Fruit fly (Drosophila melanogaster): Measurements from ENCODE around the gene Flo2.

dm6 chrX:14844657-14845056 is 5.5 kb downstream of the Flo2 start, which contains the start of gene CG12539:
- TF ChIP-seq CG32121 (GFP tag; IDR thresholded peaks at IDR 0.05) (no peak), Snoo (tag; optimal IDR thresholded peaks at IDR 0.05) (no peak), CG34367 (tag; optimal IDR thresholded peaks at IDR 0.05) (no peak), EcR (GFP tag; optimal IDR thresholded peaks at IDR 0.05) (no peak), CG15710 (tag; optimal IDR thresholded peaks at IDR 0.05) (no peak), rn (GFP tag; IDR thresholded peaks at IDR 0.05) (no peak)
